Worm (Caenorhabditis elegans) whole organism, L4 larva: Measurements from ENCODE around the gene spk-1.
"Not testable (repeated sequence)": the region's sequence is repeated elsewhere in the genome, so short reads cannot be mapped to it uniquely, and the experiment has no call there.

Source experiments
- F37D6.2 ChIP-seq: sonication (generic microtip); optimal IDR thresholded peaks from 2 replicates; lab custom pipeline; 2016; ENCODE audit warnings: mild to moderate bottlenecking, missing genetic modification characterization, missing compliant biosample characterization
- F49E8.2 ChIP-seq: sonication (generic microtip); optimal IDR thresholded peaks from 2 replicates; lab custom pipeline; 2016; ENCODE audit warnings: missing compliant biosample characterization, mild to moderate bottlenecking, missing genetic modification characterization, borderline replicate concordance
- R02D3.7 ChIP-seq: fragments of 150-350 bp; sonication (generic microtip); optimal IDR thresholded peaks from 3 replicates; lab custom pipeline; 2014; ENCODE audit warnings: missing biosample characterization, missing genetic modification characterization
- Y48G9A.11 ChIP-seq: fragments of 200-800 bp; sonication (Bioruptor generic); IDR thresholded peaks from 2 replicates; pipeline ENCODE4 v1.3.6; 2022; ENCODE audit warnings: missing genetic modification reagents, missing genetic modification characterization, missing compliant biosample characterization
- Y5F2A.4 ChIP-seq: fragments of 200-800 bp; sonication (Bioruptor generic); optimal IDR thresholded peaks from 2 replicates; lab custom pipeline; 2018; ENCODE audit warnings: mild to moderate bottlenecking, missing genetic modification characterization, missing compliant biosample characterization
- Y75B8A.6 ChIP-seq: fragments of 200-800 bp; sonication (Bioruptor generic); IDR thresholded peaks from 2 replicates; pipeline ENCODE4 v1.3.6; 2022; ENCODE audit warnings: missing genetic modification reagents, missing genetic modification characterization, missing compliant biosample characterization
- ZK337.2 ChIP-seq: fragments of 200-800 bp; sonication (Bioruptor generic); IDR thresholded peaks from 2 replicates; pipeline ENCODE4 v1.3.6; 2022; ENCODE audit warnings: missing genetic modification reagents, missing genetic modification characterization, missing compliant biosample characterization
- ama-1 ChIP-seq: fragments of 150-350 bp; optimal IDR thresholded peaks from 2 replicates; lab custom pipeline; 2014; ENCODE audit warnings: inconsistent platforms, mixed read lengths
- arid-1 ChIP-seq: fragments of 200-800 bp; sonication (Bioruptor generic); conservative IDR thresholded peaks from 2 replicates; pipeline ENCODE4 v1.3.6; 2022; ENCODE audit warnings: missing genetic modification reagents, missing genetic modification characterization, missing compliant biosample characterization
- ceh-44 ChIP-seq: fragments of 200-800 bp; sonication (Bioruptor generic); IDR thresholded peaks from 2 replicates; pipeline ENCODE4 v1.3.6; 2022; ENCODE audit warnings: missing genetic modification reagents, missing genetic modification characterization, missing compliant biosample characterization
- ces-1 ChIP-seq: fragments of 150-350 bp; sonication (generic microtip); optimal IDR thresholded peaks from 4 replicates; lab custom pipeline; 2014; ENCODE audit warnings: missing biosample characterization, missing genetic modification reagents, missing genetic modification characterization
- daf-12 ChIP-seq: fragments of 150-350 bp; optimal IDR thresholded peaks from 2 replicates; lab custom pipeline; 2014; ENCODE audit warnings: missing biosample characterization, missing genetic modification reagents, missing genetic modification characterization
- dmd-8 ChIP-seq: fragments of 200-800 bp; sonication (Bioruptor generic); IDR thresholded peaks from 2 replicates; pipeline ENCODE4 v1.3.6; 2022; ENCODE audit warnings: missing genetic modification characterization, missing compliant biosample characterization
- duxl-1 ChIP-seq: sonication (generic microtip); optimal IDR thresholded peaks from 2 replicates; lab custom pipeline; 2016; ENCODE audit warnings: mild to moderate bottlenecking, missing genetic modification characterization, moderate library complexity, missing compliant biosample characterization; ENCODE audit not compliant: poor library complexity
- hlh-30 ChIP-seq: sonication (generic microtip); optimal IDR thresholded peaks from 2 replicates; lab custom pipeline; 2017; ENCODE audit warnings: antibody characterized with exemption, mild to moderate bottlenecking, missing genetic modification characterization, missing compliant biosample characterization; ENCODE audit not compliant: insufficient read depth
- jun-1 ChIP-seq: fragments of 150-350 bp; optimal IDR thresholded peaks from 2 replicates; lab custom pipeline; 2014; ENCODE audit warnings: missing biosample characterization, missing genetic modification reagents, missing genetic modification characterization
- lin-15B ChIP-seq: fragments of 150-350 bp; sonication (generic microtip); optimal IDR thresholded peaks from 3 replicates; lab custom pipeline; 2014; ENCODE audit warnings: missing biosample characterization, missing genetic modification characterization
- lin-38 ChIP-seq: fragments of 200-800 bp; sonication (Bioruptor generic); IDR thresholded peaks from 2 replicates; pipeline ENCODE4 v1.3.6; 2022; ENCODE audit warnings: missing genetic modification reagents, missing genetic modification characterization, missing compliant biosample characterization
- madf-9 ChIP-seq: fragments of 200-800 bp; sonication (Bioruptor generic); conservative IDR thresholded peaks from 2 replicates; pipeline ENCODE4 v1.3.6; 2022; ENCODE audit warnings: missing genetic modification reagents, missing genetic modification characterization, missing compliant biosample characterization
- mdl-1 ChIP-seq, 2 experiments: fragments of 150-350 bp in 1 of 2; sonication (generic microtip) in 1 of 2; optimal IDR thresholded peaks; 2 replicates each; lab custom pipeline; 2014 to 2017; ENCODE audit warnings: missing biosample characterization in 2 of 2, missing genetic modification characterization in 2 of 2
- mes-2 ChIP-seq: sonication (generic microtip); optimal IDR thresholded peaks from 2 replicates; lab custom pipeline; 2016; ENCODE audit warnings: missing genotype, mild to moderate bottlenecking, missing genetic modification characterization, missing compliant biosample characterization; ENCODE audit not compliant: poor library complexity, severe bottlenecking
- nhr-10 ChIP-seq: fragments of 150-350 bp; optimal IDR thresholded peaks from 2 replicates; lab custom pipeline; 2014; ENCODE audit warnings: missing biosample characterization, missing genetic modification characterization
- nhr-102 ChIP-seq: sonication (generic microtip); optimal IDR thresholded peaks from 2 replicates; lab custom pipeline; 2016; ENCODE audit warnings: mild to moderate bottlenecking, missing genetic modification characterization, moderate library complexity, missing compliant biosample characterization
- nhr-237 ChIP-seq: sonication (generic microtip); optimal IDR thresholded peaks from 2 replicates; lab custom pipeline; 2017; ENCODE audit warnings: missing biosample characterization, missing genetic modification characterization
- nhr-76 ChIP-seq: fragments of 150-350 bp; optimal IDR thresholded peaks from 2 replicates; lab custom pipeline; 2014; ENCODE audit warnings: missing biosample characterization, missing genetic modification characterization
- php-3 ChIP-seq: fragments of 200-800 bp; sonication (Bioruptor generic); IDR thresholded peaks from 2 replicates; pipeline ENCODE4 v1.3.6; 2022; ENCODE audit warnings: missing genetic modification reagents, missing genetic modification characterization, missing compliant biosample characterization
- snpc-1.2 ChIP-seq: fragments of 200-800 bp; sonication (Bioruptor generic); IDR thresholded peaks from 2 replicates; pipeline ENCODE4 v1.3.6; 2022; ENCODE audit warnings: missing genetic modification reagents, missing genetic modification characterization, missing compliant biosample characterization
- tag-97 ChIP-seq: fragments of 200-800 bp; sonication (Bioruptor generic); IDR thresholded peaks from 2 replicates; pipeline ENCODE4 v1.3.6; 2022; ENCODE audit warnings: missing genetic modification characterization, missing compliant biosample characterization
- unc-130 ChIP-seq: sonication (generic microtip); optimal IDR thresholded peaks from 2 replicates; lab custom pipeline; 2016; ENCODE audit warnings: missing genetic modification reagents, missing genetic modification characterization, missing compliant biosample characterization
- unc-62 ChIP-seq, 3 experiments: fragments of 150-350 bp in 1 of 3; sonication (generic microtip); optimal IDR thresholded peaks in 2 of 3; peaks in 1 of 3; 1 replicate in 1 of 3; 2 replicates in 2 of 3; lab custom pipeline; 2014 to 2017; ENCODE audit warnings: missing biosample characterization in 3 of 3, missing genetic modification characterization in 3 of 3, missing genetic modification reagents in 3 of 3, missing genotype in 1 of 3
- zfp-2 ChIP-seq: sonication (generic microtip); optimal IDR thresholded peaks from 2 replicates; lab custom pipeline; 2016; ENCODE audit warnings: mild to moderate bottlenecking, missing genetic modification characterization, missing compliant biosample characterization

spk-1 gene

DNA sequence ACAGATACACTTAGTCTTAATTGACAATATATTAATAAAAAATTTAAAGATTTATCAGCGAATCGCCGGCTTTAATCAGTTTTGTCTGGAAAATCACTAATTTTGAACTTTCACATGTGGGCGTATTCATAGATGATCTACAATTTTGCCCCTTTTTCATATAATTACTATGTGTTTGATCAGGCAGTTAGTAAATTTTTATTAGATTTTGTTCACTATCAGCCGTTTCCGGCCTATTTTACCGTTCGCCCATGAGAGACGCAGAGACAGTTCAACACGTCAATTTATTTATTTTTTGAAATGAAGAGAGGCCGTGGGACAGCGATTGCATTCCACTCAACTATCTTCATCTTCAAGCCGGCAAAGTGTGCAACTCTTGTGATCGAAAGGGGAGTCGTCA lies 36.2 kb upstream of the spk-1 start, which contains the start of gene T26G10.4:
T26G10.4 (plus strand) TSS at position 301 of the 400 bp plus-strand sequence.
- not testable (repeated sequence) for TF ChIP-seq ZK337.2 (GFP tag; lab: Robert Waterston, UW); lin-15B (tag; lab: Kevin White, UChicago); ces-1 (GFP tag; lab: Kevin White, UChicago)
- TF ChIP-seq, all 104 proteins: peak for 0; not testable (repeated sequence) for 104

DNA sequence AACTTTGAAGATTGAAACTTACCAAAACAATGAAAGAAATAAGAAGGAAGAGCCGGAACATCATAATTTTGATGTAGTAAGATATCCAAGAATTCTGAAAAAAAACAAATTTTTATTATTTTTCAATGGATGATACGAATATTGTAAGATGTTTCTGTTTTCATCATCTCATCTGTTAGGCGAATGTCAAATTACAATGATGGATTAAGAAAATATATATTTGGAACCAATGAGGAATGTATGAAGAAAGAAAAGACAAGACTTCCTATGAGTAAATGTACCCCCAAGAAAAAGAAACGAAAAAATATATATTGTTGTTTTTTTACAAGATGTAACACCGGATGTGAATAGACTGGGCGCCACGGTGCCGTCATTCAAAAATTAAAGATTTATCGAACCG lies 30.1 kb upstream of the spk-1 start, which contains the start of gene T26G10.5:
T26G10.5 (minus strand) TSS at position 101 of the 400 bp plus-strand sequence.
- no peak for TF ChIP-seq mes-2 (tag; lab: Kevin White, UChicago)
- TF ChIP-seq duxl-1, result no peak
- no peak for TF ChIP-seq R02D3.7 (tag; lab: Kevin White, UChicago)
- TF ChIP-seq ama-1, result no peak
- TF ChIP-seq Y75B8A.6 (GFP tag; lab: Robert Waterston, UW), result no peak

DNA sequence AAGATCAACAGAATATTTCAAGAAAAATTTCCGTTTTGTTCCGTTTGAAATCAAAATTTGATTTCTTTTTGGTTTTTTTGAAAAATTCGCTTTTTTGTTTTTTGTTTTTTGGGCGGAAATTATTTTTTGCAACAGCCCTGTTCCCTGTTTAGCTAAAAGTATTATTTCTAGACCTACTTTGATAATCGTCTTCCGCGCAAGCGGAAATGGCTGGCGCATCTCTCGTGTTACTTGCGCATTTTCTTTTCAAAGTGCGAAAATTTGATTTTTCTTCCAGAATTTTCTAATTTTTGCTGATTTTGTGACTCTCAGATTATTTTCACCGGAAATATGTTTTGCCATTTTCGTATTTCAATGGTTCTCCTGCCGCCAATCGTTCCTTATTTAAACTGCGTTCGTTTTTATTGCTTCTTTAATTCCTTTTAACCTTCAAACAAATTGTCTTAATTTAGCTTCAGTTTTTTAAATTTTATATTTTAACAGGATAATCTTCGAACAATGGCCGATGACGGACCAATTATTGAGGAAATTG lies 22.8 kb upstream of the spk-1 start, which contains the start of gene cpar-1:
cpar-1 (plus strand) TSS at position 482 of the 532 bp plus-strand sequence.
- no peak for TF ChIP-seq Y48G9A.11 (GFP tag; lab: Robert Waterston, UW)
- TF ChIP-seq unc-130 (GFP tag; lab: Kevin White, UChicago), result peak; percentile 9
- no peak for TF ChIP-seq daf-12 (tag; lab: Kevin White, UChicago)
- no peak for TF ChIP-seq ceh-44
- no peak for TF ChIP-seq zfp-2 (tag; lab: Kevin White, UChicago)
- no peak for TF ChIP-seq nhr-102 (tag; lab: Kevin White, UChicago)
- TF ChIP-seq F49E8.2, result peak; percentile 55

DNA sequence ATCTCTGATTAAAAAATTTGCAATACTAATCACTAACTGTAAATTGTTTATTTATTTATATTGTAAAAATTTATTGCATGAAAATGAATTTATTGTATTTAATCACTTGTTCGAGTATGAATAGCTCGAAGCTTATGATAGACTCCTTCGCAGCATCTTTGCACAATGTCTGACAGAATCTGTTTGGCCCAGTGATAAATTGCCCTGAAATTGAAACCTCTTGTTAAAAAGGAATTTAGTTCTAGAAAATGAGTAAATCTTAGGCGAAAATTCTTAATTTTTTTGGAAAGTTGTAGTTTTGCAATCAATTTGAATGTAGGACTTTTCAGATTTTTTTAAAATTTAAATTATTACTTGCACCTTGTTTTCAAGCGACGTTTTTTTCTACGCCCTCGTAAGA lies 21.4 kb upstream of the spk-1 start:
- TF ChIP-seq lin-38 (GFP tag; lab: Robert Waterston, UW), result peak; percentile 38
- TF ChIP-seq arid-1, result peak; percentile 15; the same call in 1 of the 2 replicates
- no peak for TF ChIP-seq nhr-76
- TF ChIP-seq Y5F2A.4 (GFP tag; lab: Kevin White, UChicago), result no peak
- TF ChIP-seq php-3 (GFP tag; lab: Robert Waterston, UW), result no peak
- no peak for TF ChIP-seq hlh-30

DNA sequence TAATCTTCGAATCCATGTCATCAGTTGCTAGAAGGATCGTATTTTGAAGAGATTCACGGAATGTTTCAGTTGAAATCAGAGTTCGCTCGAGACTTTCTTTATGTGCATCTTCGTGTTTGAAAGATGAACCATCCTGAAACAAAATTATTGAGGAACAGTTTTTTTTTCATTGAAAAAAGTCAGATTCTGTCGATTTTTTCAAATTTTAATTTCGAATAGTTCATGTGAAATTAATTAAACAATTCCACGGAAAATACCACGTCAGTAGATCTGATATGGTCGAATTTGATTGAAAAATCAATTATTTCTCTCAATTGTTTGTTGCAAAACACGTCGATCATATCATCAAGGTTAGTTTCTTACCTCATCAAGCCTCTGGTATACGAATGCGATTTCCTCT lies 17.0 kb upstream of the spk-1 start, which contains the start of gene F54C8.1:
F54C8.1 (plus strand) TSS at position 301 of the 400 bp plus-strand sequence.
- no peak for TF ChIP-seq madf-9 (GFP tag; lab: Robert Waterston, UW)
- TF ChIP-seq snpc-1.2, result no peak
- TF ChIP-seq dmd-8, result no peak
- TF ChIP-seq nhr-10 (tag; lab: Kevin White, UChicago), result no peak
- no peak for TF ChIP-seq F49E8.2
- no peak for TF ChIP-seq nhr-102 (tag; lab: Kevin White, UChicago)
- no peak for TF ChIP-seq mes-2 (tag; lab: Kevin White, UChicago)
- TF ChIP-seq tag-97 (GFP tag; lab: Robert Waterston, UW), result no peak
- no peak for TF ChIP-seq arid-1
- no peak for TF ChIP-seq php-3 (GFP tag; lab: Robert Waterston, UW)
- no peak for TF ChIP-seq F37D6.2 (tag; lab: Kevin White, UChicago)
- TF ChIP-seq jun-1 (tag; lab: Kevin White, UChicago), result no peak
- TF ChIP-seq mdl-1 (tag; optimal IDR thresholded peaks at IDR 0.05; lab: Kevin White, UChicago), result no peak
- no peak for TF ChIP-seq unc-62 (GFP tag; optimal IDR thresholded peaks at IDR 0.05 in 1 of 2; lab: Kevin White, UChicago)
- TF ChIP-seq unc-62 (tag; optimal IDR thresholded peaks at IDR 0.05; lab: Kevin White, UChicago), result no peak
- TF ChIP-seq nhr-237, result no peak
